Worm (Caenorhabditis elegans) whole organism, L2 larva: Measurements from ENCODE around the gene idpp-16.

Source experiments
- ZK546.5 ChIP-seq: sonication (generic microtip); optimal IDR thresholded peaks from 2 replicates; lab custom pipeline; 2017; ENCODE audit warnings: missing biosample characterization, missing genetic modification characterization
- dmd-4 ChIP-seq: sonication (generic microtip); optimal IDR thresholded peaks from 2 replicates; lab custom pipeline; 2017; ENCODE audit warnings: missing biosample characterization, missing genetic modification characterization
- nhr-12 ChIP-seq: fragments of 150-350 bp; optimal IDR thresholded peaks from 2 replicates; lab custom pipeline; 2014; ENCODE audit warnings: missing biosample characterization, missing genetic modification characterization
- nhr-237 ChIP-seq: fragments of 150-350 bp; optimal IDR thresholded peaks from 2 replicates; lab custom pipeline; 2014; ENCODE audit warnings: missing biosample characterization, missing genetic modification characterization
- nhr-25 ChIP-seq: fragments of 150-350 bp; sonication (generic microtip); optimal IDR thresholded peaks from 3 replicates; lab custom pipeline; 2014; ENCODE audit warnings: missing biosample characterization, missing genetic modification characterization
- unc-39 ChIP-seq: fragments of 150-350 bp; optimal IDR thresholded peaks from 2 replicates; lab custom pipeline; 2014; ENCODE audit warnings: missing biosample characterization, missing genetic modification characterization
- unc-62 ChIP-seq: fragments of 150-350 bp; optimal IDR thresholded peaks from 2 replicates; lab custom pipeline; 2014; ENCODE audit warnings: missing biosample characterization, missing genetic modification reagents, missing genetic modification characterization

DNA sequence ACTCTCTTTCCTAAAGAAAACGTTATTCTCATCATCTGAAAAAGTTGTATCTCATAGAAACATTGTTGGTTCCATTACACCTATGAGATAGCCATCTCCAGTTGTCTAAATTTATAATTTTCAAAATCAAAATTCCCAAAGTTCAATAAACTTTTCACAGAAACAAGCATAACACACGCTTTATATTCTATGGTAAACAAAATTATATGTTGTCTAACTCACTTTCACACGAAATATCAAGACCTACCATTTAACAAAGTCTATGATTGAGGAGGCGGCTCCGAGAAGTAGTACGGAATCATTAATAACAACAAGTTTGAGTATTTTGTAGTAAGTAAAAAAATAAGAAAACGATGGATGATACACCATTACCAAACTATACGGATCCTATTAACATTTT, 7.5 kb downstream of the idpp-16 start, which contains the start of gene srx-84:
- no peak for TF ChIP-seq dmd-4 (tag; lab: Kevin White, UChicago)
- TF ChIP-seq nhr-237 (tag; lab: Kevin White, UChicago): no peak
- TF ChIP-seq ZK546.5 (tag; lab: Kevin White, UChicago): no peak
- TF ChIP-seq nhr-25 (tag; lab: Kevin White, UChicago): no peak
- no peak for TF ChIP-seq nhr-12 (tag; lab: Kevin White, UChicago)
- no peak for TF ChIP-seq unc-62 (GFP tag; lab: Kevin White, UChicago)
- TF ChIP-seq unc-39 (tag; lab: Kevin White, UChicago): no peak
